Worm (Caenorhabditis elegans): Measurements from ENCODE around the gene sra-13.

ce11 chrII:8457438-8457837 lies 50.0 kb downstream of the sra-13 start, which contains the start of gene zyg-9:
- TF ChIP-seq blmp-1 (tag; optimal IDR thresholded peaks at IDR 0.05), result peak; percentile 1
- no peak for TF ChIP-seq ama-1 (optimal IDR thresholded peaks at IDR 0.05)
- no peak for TF ChIP-seq fos-1 (tag; optimal IDR thresholded peaks at IDR 0.05)
- no peak for TF ChIP-seq unc-130 (tag; optimal IDR thresholded peaks at IDR 0.05)
- no peak for TF ChIP-seq xbp-1 (tag; optimal IDR thresholded peaks at IDR 0.05)
- no peak for TF ChIP-seq fkh-10 (GFP tag; optimal IDR thresholded peaks at IDR 0.05)
- peak; percentile 2 for TF ChIP-seq nhr-47 (tag; optimal IDR thresholded peaks at IDR 0.05)
- TF ChIP-seq ceh-88 (GFP tag; IDR thresholded peaks at IDR 0.05), result no peak
- TF ChIP-seq zag-1 (tag; optimal IDR thresholded peaks at IDR 0.05), result no peak
- TF ChIP-seq jun-1 (tag; optimal IDR thresholded peaks at IDR 0.05), result no peak
- TF ChIP-seq efl-3 (GFP tag; optimal IDR thresholded peaks at IDR 0.05), result no peak
- TF ChIP-seq sptf-1 (tag; optimal IDR thresholded peaks at IDR 0.05), result no peak
- TF ChIP-seq snpc-4 (tag; optimal IDR thresholded peaks at IDR 0.05), result no peak
- TF ChIP-seq alr-1 (tag; optimal IDR thresholded peaks at IDR 0.05; ENCODE audit: borderline replicate concordance), result no peak
